Worm (Caenorhabditis elegans) whole organism, late embryonic: ENCODE results near the gene K01A6.7.

Source experiments
- ama-1 ChIP-seq: fragments of 150-350 bp; optimal IDR thresholded peaks from 2 replicates; lab custom pipeline; 2014
- nhr-11 ChIP-seq: fragments of 150-350 bp; optimal IDR thresholded peaks from 2 replicates; lab custom pipeline; 2014; ENCODE audit warnings: missing biosample characterization, missing genetic modification characterization
- pros-1 ChIP-seq: fragments of 150-350 bp; optimal IDR thresholded peaks from 2 replicates; lab custom pipeline; 2014; ENCODE audit warnings: missing biosample characterization, missing genetic modification reagents, missing genetic modification characterization
- unc-42 ChIP-seq: sonication (generic microtip); optimal IDR thresholded peaks from 2 replicates; lab custom pipeline; 2016; ENCODE audit warnings: missing genotype, missing genetic modification characterization, missing compliant biosample characterization

DNA sequence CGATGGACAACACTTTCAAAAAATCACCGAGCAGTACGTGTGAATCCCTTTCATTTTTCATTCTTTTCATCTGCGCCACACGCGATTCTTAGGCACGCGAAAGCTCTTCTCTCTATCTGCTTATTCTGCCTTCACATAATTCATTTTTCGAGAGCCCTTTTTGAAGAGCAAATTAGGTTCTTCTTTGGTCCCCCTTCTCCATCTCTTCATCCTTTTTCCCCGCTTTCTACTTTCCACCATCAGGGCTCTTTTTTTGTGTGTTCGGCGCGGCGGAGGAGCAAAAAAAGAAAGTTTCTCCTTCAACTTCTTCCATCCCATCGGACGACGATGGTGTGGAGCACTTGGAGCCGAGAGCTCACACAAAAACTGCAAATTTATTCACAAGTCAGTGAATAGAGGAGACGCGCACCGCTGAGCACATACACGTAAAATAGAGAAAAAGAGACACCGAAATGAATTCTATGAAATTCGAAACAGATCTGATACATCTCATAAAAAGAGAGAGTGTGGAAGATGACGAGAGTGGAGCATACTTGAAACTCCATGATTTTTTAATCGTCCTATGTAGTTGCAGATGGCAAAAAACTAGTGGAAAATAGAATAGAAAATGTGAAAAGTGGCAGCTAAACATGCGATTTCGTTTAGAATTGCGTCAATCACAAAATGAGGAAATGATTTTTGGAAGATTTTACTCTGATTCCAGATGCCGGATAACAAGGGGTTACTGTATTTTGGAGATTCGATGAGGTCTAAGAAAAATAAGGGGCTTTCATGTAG, 46.9 kb upstream of the K01A6.7 start:
- peak; percentile 93 for TF ChIP-seq unc-42 (tag; lab: Kevin White, UChicago)
- TF ChIP-seq nhr-11: no peak
- no peak for TF ChIP-seq pros-1 (tag; lab: Kevin White, UChicago)
- no peak for TF ChIP-seq ama-1 (lab: Kevin White, UChicago)
